Fruit fly (Drosophila melanogaster) whole organism, prepupa: ENCODE data around the gene CG1208.

ENCODE experiments used
- CG8632 ChIP-seq: fragments of 200-800 bp; sonication (Bioruptor generic); optimal IDR thresholded peaks from 3 replicates; lab custom pipeline; 2016; ENCODE audit warnings: missing biosample characterization, missing genetic modification characterization
- svp ChIP-seq: fragments of 200-800 bp; sonication (Bioruptor generic); peaks from one replicate; lab custom pipeline; 2016; ENCODE audit warnings: missing biosample characterization, missing genetic modification characterization

Gene CG1208

DNA sequence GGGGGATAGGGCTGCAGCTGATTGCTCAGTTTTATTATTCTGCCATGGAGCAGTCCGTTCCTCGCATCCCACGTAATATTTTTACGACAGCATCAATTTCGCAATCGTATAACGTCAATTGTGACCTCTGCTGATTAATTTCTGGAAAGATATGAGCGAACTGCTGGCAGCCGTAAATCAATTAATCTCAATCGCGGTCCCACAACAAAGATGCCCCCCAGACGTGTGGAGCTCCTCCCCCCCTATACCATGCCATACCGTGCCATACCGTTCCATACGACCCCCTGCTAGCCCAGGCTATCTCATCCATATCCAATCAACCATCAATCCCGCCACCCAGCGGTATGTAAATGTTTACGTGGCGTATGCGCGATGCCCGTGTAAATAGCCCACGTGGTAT, 49.9 kb downstream of the CG1208 start:
- TF ChIP-seq CG8632 (GFP tag; lab: Kevin White, UChicago), result no peak
- peak; percentile 98 for TF ChIP-seq svp (GFP tag; lab: Kevin White, UChicago)
